Fruit fly (Drosophila melanogaster) ovary, adult (tissue): ENCODE data around the gene CG10570.

Source experiments
- CG17801 ChIP-seq: fragments of 200-800 bp; optimal IDR thresholded peaks from 2 replicates; lab custom pipeline; 2019; ENCODE audit warnings: missing biosample characterization, mild to moderate bottlenecking, missing genetic modification characterization, moderate library complexity; ENCODE audit not compliant: partially characterized antibody

The CG10570 gene

DNA sequence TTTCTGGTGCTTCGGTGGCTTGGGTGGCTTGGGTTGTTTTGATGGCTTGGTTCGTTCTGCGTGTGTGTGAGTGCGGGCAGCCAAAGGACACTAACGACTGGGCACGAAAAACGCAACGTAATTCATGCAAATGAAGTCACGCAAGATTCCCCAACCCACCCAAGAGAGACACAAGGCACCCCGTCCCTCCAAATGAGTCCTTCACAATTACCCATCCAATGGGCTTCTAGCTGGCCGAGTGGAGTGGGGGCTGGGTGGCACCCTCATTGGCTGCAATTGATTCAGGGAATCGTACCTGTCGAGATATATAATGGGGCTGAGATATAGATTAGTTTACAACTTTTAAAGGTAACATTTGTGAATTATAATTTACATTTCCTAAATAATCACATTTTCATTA, 17.8 kb downstream of the CG10570 start:
- TF ChIP-seq CG17801 (GFP tag; lab: Kevin White, UChicago): no peak

DNA sequence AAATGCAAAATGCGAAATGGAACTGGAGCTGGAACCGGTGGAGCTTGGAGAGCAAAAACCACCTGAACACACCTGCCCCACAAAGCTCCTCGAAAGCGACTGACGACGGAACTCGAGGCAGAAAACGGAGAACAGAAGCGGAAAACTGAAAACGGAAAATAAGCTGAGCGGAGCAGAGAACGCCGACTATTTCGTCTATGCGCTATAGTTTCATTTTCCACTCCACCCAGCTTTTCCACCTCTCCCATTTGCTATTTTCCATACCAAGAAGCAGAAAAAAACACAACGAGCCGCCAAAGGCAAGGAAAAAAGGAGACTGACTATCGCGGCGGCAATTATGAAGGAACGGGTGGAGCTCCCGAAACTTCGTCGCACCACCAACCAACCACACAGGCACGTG, 18.2 kb downstream of the CG10570 start, which contains the start of gene ham:
ham (minus strand) TSS at position 101 of the 400 bp plus-strand sequence.
- TF ChIP-seq CG17801 (GFP tag; lab: Kevin White, UChicago): no peak

DNA sequence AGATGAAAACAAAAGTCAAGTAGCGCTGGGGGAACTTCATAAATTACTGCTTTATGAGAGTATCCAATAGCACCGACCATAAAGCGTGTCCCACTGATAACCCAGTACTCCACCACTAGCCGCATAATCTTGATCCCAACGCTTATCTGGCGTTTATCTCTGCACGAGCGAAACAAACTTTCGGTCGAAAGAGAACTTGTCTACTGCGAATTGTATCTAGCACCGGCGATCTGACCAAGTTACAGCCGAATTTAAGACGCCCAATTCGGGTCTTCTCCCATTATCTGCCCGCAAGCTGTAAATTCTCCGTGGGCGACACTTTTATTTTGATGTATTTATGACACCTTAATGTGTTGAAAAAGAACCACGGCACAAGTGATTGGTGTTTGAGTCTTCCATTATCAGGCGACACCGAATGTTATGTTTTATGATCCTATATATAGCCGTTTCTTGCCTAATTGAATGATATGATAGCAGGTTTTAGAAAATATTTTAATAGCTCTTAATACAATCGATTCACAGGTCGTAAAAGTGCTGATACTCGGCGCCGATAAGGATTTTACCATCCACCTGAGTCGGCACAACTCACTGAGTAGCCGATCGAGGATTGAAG, 21.2 kb downstream of the CG10570 start:
- TF ChIP-seq CG17801 (GFP tag; lab: Kevin White, UChicago): no peak

DNA sequence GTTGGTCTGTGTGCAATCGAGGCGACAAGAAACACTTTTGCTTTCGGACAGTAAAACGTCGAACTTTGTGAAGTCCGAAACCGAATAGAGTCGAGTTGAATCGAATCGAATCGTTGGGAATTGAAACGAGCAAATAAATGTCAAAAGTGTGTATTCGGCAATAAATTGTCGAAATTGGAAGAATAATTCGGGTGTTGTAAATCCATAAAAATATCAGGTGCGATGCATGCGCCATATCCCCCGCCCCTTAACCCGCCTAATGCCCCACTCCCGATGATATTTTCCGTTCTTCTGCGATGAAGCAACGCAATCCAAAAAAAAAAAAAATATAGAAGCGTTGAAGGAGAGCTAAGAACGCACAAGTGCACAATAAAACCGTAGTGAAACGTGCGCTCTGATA, 22.1 kb downstream of the CG10570 start:
- TF ChIP-seq CG17801 (GFP tag; lab: Kevin White, UChicago): no peak

DNA sequence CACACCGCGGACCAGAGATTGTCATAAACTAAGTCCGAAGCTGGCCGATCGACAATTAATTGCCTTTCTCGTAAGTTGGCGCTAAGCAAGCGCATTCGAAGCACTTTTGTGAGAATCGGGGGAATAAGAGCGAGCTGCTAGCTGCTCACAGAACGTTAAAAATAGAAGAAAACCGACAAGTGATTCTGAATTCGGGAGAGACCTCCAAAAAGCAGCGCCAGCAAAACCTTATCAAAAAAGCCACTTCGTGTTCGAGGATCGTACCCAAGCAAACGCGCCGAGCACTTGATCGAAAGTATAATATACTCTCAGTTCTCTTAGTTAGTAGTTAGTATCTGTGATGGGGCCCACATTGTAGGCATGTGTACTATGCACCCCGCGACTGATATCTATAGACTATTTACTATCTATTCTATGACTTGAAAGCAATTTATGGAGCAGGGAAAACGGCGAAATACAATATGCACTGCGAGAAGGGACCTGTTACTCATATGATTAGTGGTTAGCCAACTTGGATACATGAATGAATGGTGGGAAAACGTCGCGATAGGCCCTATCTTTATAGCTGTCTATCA, 23.6 kb downstream of the CG10570 start:
- no peak for TF ChIP-seq CG17801 (GFP tag; lab: Kevin White, UChicago)

DNA sequence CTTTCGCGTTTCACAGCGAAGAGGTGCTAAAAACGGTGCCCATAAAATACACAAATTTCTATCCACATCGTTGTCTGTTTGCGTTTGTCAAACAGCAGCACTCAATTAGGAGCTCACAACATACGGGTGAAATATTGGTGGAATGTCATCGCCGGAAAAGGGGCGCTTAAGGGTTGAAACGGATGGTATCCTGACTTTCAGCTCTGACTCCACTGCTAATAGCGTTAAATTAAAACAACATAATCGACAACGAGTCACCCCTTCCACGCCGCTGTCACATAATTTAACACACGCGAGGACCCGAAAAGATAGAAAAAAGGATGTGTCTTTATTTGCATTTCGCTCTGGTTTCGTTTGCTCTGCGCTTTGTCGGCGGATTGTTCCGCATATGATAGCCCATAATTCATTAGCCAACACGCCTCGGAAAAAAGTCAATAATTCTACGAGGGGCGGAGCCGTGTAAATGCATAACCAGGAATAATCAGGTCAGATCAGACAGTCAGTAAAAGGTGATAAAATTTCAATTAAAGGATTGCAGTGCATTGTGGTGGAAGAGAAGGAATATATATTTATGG, 25.9 kb downstream of the CG10570 start:
- no peak for TF ChIP-seq CG17801 (GFP tag; lab: Kevin White, UChicago)

DNA sequence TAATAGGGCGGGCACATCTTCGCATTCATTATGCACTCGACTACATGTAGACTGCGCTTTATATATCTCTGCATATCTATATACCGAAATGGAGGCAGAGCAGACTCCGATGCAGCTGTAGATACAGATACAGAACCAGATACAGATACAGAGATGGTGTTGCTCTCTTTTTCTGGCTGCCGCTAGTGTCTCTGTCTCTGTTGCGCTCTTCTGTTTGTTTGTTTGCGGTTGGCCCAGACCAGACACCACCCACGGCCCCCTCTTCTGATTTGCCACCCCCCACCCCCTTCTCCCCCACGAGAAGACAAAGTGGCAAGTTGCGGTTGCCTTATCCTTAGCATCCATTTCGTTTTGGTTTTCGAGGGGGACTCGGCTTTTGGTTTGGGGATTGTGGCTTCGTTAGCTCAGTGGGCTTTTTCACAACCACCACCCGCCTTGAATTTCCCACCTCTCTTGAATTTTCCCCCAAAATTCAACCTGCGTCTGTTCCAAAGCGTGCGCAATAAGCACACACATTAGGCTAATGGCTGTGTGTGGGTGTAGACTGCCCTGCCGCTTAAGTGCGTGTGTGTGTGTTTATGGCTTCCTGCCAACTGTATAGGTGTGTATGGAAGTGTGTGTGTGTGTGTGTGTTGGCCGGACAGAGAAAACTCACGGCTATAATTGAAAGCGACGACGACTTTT, 27.6 kb downstream of the CG10570 start:
- no peak for TF ChIP-seq CG17801 (GFP tag; lab: Kevin White, UChicago)

DNA sequence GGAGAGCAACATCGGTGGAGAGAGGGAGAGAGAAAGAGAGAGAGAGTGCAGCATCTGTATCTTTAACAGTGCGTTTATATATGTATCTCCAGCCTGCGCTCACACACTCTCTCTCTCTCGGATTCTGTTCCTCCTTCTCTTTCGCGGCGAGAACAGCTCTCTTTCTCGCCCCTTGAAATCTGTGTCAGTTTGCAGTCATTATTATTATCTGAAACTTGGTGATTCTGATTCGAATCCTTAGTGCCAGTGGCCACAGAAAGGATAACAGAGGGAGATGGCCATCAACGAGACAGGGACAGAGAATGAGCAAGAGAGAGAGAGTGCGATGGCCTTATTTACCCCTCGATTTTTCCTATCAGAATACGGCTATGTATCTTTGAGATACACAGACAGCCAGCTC, 28.1 kb downstream of the CG10570 start:
- no peak for TF ChIP-seq CG17801 (GFP tag; lab: Kevin White, UChicago)

DNA sequence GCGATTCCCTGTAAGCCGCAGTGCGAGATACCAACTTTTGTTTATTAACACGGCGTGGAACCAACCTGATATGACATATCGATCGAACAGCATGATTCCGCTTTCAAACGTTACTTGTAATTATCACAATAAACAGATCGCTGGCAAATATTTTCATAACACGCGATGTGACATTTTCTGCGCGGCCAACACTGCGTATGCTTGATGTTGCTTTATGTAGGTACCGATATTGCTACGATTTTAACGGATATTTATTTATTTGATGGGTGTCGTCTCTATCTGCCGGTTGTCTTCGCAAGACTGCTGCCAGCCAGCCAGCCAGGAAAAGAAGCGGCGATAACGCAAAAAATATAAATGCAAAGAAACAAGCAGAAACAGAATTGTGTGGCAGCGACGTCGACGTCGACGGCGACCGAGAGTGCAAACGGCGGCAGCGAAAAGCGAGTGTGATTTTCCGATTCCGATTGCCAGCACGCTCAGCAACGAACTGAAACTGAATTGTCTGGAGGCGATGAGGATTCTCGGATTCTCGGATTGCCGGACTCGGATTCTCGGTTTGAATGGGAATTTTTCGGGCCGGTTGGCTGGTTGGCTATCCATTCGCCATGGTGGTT, 28.7 kb downstream of the CG10570 start:
- TF ChIP-seq CG17801 (GFP tag; lab: Kevin White, UChicago): no peak

DNA sequence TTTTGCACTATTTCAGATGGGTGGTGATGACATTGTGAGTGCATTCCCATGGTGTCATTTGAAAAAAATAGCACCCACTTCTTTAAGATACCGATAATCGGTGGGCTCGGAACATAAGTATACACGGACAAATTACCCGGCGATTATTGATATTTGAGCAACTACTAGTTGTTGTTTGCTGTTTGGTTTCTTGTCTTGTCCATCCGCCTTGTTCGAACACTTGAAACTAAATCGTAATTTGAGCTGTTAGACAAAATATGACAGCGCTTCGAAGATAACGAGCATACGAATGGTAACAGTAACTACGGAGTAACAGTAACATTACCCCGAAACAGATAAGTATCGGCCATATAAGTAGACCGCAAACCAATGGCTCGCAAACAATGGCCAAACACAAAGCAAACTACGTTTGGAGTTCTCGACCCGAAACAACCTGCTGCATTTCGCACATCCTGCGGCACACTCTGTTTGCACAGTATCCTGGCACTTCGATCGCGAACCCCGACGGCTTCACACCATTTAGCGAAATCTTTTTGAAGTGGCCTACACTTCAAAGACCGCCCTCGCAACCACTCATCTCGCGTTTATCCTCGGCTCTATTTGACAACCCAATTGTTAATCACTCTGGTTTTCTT, 30.0 kb downstream of the CG10570 start:
- no peak for TF ChIP-seq CG17801 (GFP tag; lab: Kevin White, UChicago)

DNA sequence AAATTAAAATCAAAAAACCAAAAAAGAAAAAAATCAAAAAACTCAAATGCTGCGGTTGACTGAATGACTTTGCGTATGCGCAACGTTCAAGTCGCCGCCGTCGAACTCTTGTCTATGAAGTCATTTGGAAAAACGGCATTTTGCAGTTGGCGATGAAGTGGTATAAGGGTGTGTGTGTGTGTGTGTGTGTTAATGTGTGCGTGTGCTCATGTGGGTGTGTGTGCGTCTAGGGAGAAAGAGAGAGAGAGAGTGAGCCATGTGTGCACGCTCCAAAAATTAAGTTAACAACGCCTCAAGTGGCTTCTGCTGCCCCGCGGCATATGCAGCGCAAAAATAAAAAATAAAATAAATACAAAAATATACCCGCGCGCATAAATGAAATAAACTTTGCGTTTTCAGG, 33.6 kb downstream of the CG10570 start:
- TF ChIP-seq CG17801 (GFP tag; lab: Kevin White, UChicago): no peak

DNA sequence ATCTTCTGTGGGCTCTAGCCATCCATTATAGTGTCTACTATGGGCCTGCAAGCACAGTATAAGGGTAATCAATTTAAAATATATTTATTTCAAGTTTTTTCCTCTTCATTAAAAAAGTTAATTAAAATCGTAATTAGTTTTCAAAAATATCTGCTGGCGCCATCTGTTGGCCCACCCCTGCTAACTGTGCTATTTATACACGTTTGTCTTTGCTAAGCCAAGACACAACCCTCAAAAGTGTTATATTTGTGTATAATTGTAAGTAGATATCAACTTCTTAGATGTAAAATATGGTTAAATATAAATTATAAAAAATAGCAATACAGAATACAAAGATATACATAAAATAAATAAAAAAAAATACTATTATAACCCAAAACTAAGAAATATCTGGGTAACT, 34.5 kb downstream of the CG10570 start:
- no peak for TF ChIP-seq CG17801 (GFP tag; lab: Kevin White, UChicago)

DNA sequence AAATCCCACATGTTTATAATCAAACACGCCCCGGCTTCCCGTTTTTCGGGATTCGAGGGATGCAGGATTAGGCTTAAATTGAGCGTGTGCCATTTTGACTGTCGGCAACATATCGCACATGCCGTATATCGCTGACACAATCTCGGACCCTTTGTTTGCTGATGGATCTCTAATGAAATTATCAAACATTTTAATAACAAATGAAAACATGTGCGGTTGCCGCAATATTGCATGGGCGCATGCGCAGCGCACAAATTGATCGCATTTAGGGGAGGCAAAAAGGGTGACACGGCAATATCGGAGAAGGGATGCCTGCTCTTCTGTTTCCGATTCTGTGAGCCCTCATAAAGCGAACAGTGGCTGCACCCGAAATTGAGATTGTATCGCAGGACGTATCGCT, 35.8 kb downstream of the CG10570 start:
- no peak for TF ChIP-seq CG17801 (GFP tag; lab: Kevin White, UChicago)

DNA sequence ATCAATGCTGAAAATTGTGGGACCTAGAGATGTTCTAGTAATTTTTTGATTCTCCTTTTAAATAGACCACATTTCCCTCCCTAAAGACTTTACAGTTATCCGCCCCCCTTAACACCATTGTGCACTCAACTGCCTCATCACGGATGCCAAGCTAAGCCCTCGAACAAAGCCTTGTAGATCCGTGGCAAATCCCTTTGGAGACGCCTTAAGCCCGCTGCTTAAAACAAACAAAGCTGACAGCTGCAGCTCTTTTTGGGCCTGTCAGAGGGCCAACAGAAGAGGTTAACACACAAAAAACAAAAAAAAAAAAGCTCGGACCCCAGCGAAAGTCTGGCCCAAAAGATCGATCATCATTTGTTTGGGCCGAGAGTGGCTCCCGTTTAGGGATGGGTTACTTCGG, 43.2 kb downstream of the CG10570 start:
- no peak for TF ChIP-seq CG17801 (GFP tag; lab: Kevin White, UChicago)

DNA sequence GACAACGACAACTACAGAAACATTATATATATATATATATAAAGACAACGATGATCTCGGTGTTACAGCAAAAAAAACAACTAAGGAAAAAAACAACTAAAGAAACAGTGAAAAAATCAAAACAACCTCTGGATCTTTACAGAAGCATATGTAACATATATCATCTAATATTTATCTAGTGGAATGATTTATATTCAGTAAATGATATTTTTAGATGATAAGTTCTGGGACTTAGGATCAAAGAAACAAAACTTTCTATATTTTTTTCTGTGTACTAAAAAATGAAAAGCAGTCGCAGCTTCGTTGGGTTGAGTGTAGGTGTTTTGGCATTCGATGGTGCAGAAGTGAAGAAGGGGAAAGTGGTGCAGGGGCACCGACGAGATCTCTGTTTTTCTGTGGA, 43.9 kb downstream of the CG10570 start:
- no peak for TF ChIP-seq CG17801 (GFP tag; lab: Kevin White, UChicago)
